Fruit fly (Drosophila melanogaster) whole organism, adult: ENCODE measurements around the gene CG31313.

Experiments
- CG11617 ChIP-seq: fragments of 200-800 bp; sonication (Bioruptor generic); optimal IDR thresholded peaks from 2 replicates; lab custom pipeline; 2017; ENCODE audit warnings: mild to moderate bottlenecking, missing biosample characterization, missing genetic modification reagents, missing genetic modification characterization
- CG12768 ChIP-seq: fragments of 200-800 bp; sonication (Bioruptor generic); optimal IDR thresholded peaks from 2 replicates; lab custom pipeline; 2017; ENCODE audit warnings: missing biosample characterization, missing genetic modification characterization, mild to moderate bottlenecking, moderate library complexity, missing genetic modification reagents
- CG33017 ChIP-seq: fragments of 200-800 bp; sonication (Bioruptor generic); optimal IDR thresholded peaks from 2 replicates; lab custom pipeline; 2018; ENCODE audit warnings: missing biosample characterization, mild to moderate bottlenecking, missing genetic modification characterization, moderate library complexity
- Clk ChIP-seq: fragments of 200-800 bp; sonication (Bioruptor generic); optimal IDR thresholded peaks from 2 replicates; lab custom pipeline; 2017; ENCODE audit warnings: missing biosample characterization, missing genetic modification characterization
- Mnt ChIP-seq: fragments of 200-800 bp; sonication (Bioruptor generic); optimal IDR thresholded peaks from 2 replicates; lab custom pipeline; 2016; ENCODE audit warnings: missing biosample characterization, mild to moderate bottlenecking, missing genetic modification characterization
- bab1 ChIP-seq: fragments of 200-800 bp; sonication (Bioruptor generic); optimal IDR thresholded peaks from 3 replicates; lab custom pipeline; 2019; ENCODE audit warnings: missing biosample characterization, mild to moderate bottlenecking, missing genetic modification characterization, moderate library complexity
- cic ChIP-seq: fragments of 200-800 bp; sonication (Bioruptor generic); optimal IDR thresholded peaks from 2 replicates; lab custom pipeline; 2017; ENCODE audit warnings: missing biosample characterization, mild to moderate bottlenecking, missing genetic modification characterization, moderate library complexity
- ovo ChIP-seq: fragments of 200-800 bp; sonication (Bioruptor generic); optimal IDR thresholded peaks from 2 replicates; lab custom pipeline; 2016; ENCODE audit warnings: missing biosample characterization, missing genetic modification characterization

DNA sequence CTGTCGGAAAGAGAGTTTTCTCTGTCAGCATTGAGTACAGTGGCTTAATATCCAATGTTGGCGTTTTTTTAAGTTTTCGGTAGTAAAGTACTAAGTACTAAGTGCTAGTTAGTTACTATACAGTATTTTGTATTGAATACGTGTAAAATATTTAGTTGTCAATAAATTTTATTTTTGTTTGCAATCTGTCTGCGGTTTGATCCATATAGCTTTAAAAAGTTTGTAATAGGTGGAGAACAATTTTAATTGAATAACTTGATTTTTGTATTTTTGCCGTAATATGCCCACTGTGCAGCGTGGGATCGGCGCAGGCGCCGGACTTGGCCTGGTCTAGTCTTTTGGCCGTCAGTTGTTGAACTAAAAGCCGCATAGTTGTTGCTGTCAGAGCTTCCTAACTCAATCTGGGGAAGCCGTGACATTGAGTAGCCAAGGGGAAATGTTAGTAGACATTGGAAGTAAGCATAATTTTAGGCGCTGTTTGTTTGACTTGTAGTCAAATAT lies 8.8 kb downstream of the CG31313 start:
- peak; percentile 70 for TF ChIP-seq Clk (GFP tag; lab: Kevin White, UChicago)
- TF ChIP-seq ovo (GFP tag; lab: Kevin White, UChicago) = no peak
- peak; percentile 11 for TF ChIP-seq Mnt (GFP tag; lab: Kevin White, UChicago)
- peak; percentile 69 for TF ChIP-seq CG11617
- peak; percentile 53 for TF ChIP-seq cic (GFP tag; lab: Kevin White, UChicago)
- peak; percentile 88 for TF ChIP-seq CG33017 (tag; lab: Kevin White, UChicago)
- peak; percentile 87 for TF ChIP-seq CG12768 (GFP tag; lab: Kevin White, UChicago)
- TF ChIP-seq bab1 (GFP tag; lab: Kevin White, UChicago) = no peak
